Worm (Caenorhabditis elegans): ENCODE results near the gene flad-1.

- no peak for TF ChIP-seq hnd-1 (tag; optimal IDR thresholded peaks at IDR 0.05)
- TF ChIP-seq pes-1 (GFP tag; IDR thresholded peaks at IDR 0.05): no peak
- TF ChIP-seq F13C5.2 (tag; optimal IDR thresholded peaks at IDR 0.05): no peak
- TF ChIP-seq scrt-1 (GFP tag; IDR thresholded peaks at IDR 0.05): no peak
- no peak for TF ChIP-seq hmbx-1 (tag; optimal IDR thresholded peaks at IDR 0.05)
- TF ChIP-seq hmg-4 (GFP tag; optimal IDR thresholded peaks at IDR 0.05): no peak
- no peak for TF ChIP-seq flt-1 (GFP tag; IDR thresholded peaks at IDR 0.05)
Measured at ce11 chrII:9937611-9938010, 6.3 kb upstream of the flad-1 start.
